Fruit fly (Drosophila melanogaster): Measurements from ENCODE around the gene CG14005.

DNA sequence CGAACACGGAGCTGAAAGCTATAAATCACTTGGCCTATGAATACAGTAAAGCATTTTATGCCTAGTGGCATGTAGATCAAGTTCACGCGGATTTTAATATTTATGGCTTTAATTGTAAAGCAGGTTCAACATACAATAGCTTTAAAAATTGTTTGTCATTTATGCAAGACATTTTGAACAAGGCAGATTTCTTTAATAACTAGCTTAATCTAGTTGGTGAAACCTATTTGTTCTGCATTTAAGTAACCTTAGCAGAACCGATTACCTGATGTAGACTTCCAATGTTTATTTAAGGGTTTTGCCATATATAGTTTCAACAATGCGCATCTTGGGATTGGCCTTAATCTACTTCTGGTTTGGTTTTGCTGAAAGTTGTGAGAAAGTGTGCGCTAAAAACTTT, 9.5 kb upstream of the CG14005 start, which contains the start of gene CG43307:
- no peak for TF ChIP-seq woc (GFP tag; optimal IDR thresholded peaks at IDR 0.05)
- no peak for TF ChIP-seq Sp1 (GFP tag; optimal IDR thresholded peaks at IDR 0.05)
- no peak for TF ChIP-seq usp (GFP tag; optimal IDR thresholded peaks at IDR 0.05)
- TF ChIP-seq dl (GFP tag; optimal IDR thresholded peaks at IDR 0.05; ENCODE audit: insufficient read depth in 1 of 2, partially characterized antibody in 2 of 2), result no peak
- no peak for TF ChIP-seq psq (GFP tag; optimal IDR thresholded peaks at IDR 0.05)
- TF ChIP-seq CrebA (GFP tag; optimal IDR thresholded peaks at IDR 0.05; ENCODE audit: borderline replicate concordance), result no peak
- no peak for TF ChIP-seq sage (GFP tag; optimal IDR thresholded peaks at IDR 0.05)
- TF ChIP-seq Hr78 (GFP tag; optimal IDR thresholded peaks at IDR 0.05), result no peak
- no peak for TF ChIP-seq Hnf4 (GFP tag; optimal IDR thresholded peaks at IDR 0.05)
- no peak for TF ChIP-seq pan (optimal IDR thresholded peaks at IDR 0.05)
- no peak for TF ChIP-seq rgr (GFP tag; optimal IDR thresholded peaks at IDR 0.05)
- no peak for TF ChIP-seq Dfd (GFP tag; optimal IDR thresholded peaks at IDR 0.05)

Data from whole organism, wandering third instar larva.